Fruit fly (Drosophila melanogaster): ENCODE data around the gene CG42507.

The CG42507 gene

dm6 chr3L:14761837-14762785, 4.3 kb upstream of the CG42507 start, which contains the start of the genes Tsen34 and Mgat4a (continued):
- TF ChIP-seq ewg (GFP tag; optimal IDR thresholded peaks at IDR 0.05) = no peak
- no peak for TF ChIP-seq CG7357 (GFP tag; IDR thresholded peaks at IDR 0.05)
- peak; percentile 77 for TF ChIP-seq gro (GFP tag; optimal IDR thresholded peaks at IDR 0.05)
- TF ChIP-seq Eip74EF (GFP tag; optimal IDR thresholded peaks at IDR 0.05) = no peak
- TF ChIP-seq ttk (GFP tag; IDR thresholded peaks at IDR 0.05) = no peak
- no peak; the same call in 1 of the 2 replicates for TF ChIP-seq CG1024 (GFP tag; IDR thresholded peaks at IDR 0.05)
- no peak for TF ChIP-seq Rx (GFP tag; IDR thresholded peaks at IDR 0.05)
- no peak for TF ChIP-seq CG18262 (tag; optimal IDR thresholded peaks at IDR 0.05)
- no peak for TF ChIP-seq CG5953 (GFP tag; IDR thresholded peaks at IDR 0.05)
- TF ChIP-seq HLHmδ (GFP tag; optimal IDR thresholded peaks at IDR 0.05) = peak; percentile 34
- peak; percentile 58 for TF ChIP-seq CG1792 (GFP tag; optimal IDR thresholded peaks at IDR 0.05)
- TF ChIP-seq CG7987 (GFP tag; optimal IDR thresholded peaks at IDR 0.05) = peak; percentile 71
- TF ChIP-seq Pdp1 (GFP tag; optimal IDR thresholded peaks at IDR 0.05) = peak; percentile 9 to 65
- no peak for TF ChIP-seq maf-S (GFP tag; optimal IDR thresholded peaks at IDR 0.05)
- no peak for TF ChIP-seq CG5180 (GFP tag; optimal IDR thresholded peaks at IDR 0.05)
- TF ChIP-seq pan (optimal IDR thresholded peaks at IDR 0.05) = no peak
- peak in 1 of 2 experiments; percentile 24 for TF ChIP-seq pan (GFP tag; optimal IDR thresholded peaks at IDR 0.05 in 1 of 2, IDR thresholded peaks at IDR 0.05 in 1 of 2)
- peak; percentile 74 for TF ChIP-seq CG6791 (GFP tag; IDR thresholded peaks at IDR 0.05; ENCODE audit: partially characterized antibody)
- TF ChIP-seq fd96Cb (tag; optimal IDR thresholded peaks at IDR 0.05) = no peak
- no peak for TF ChIP-seq CG10654 (GFP tag; optimal IDR thresholded peaks at IDR 0.05)
- no peak for TF ChIP-seq lov (optimal IDR thresholded peaks at IDR 0.05)
- no peak for TF ChIP-seq lov (GFP tag; IDR thresholded peaks at IDR 0.05)
- no peak for TF ChIP-seq CG3065 (GFP tag; optimal IDR thresholded peaks at IDR 0.05)
- no peak for TF ChIP-seq CG16815 (GFP tag; optimal IDR thresholded peaks at IDR 0.05)
- TF ChIP-seq CG15073 (GFP tag; optimal IDR thresholded peaks at IDR 0.05) = no peak
- peak; percentile 1 for TF ChIP-seq CG3163 (GFP tag; optimal IDR thresholded peaks at IDR 0.05)
- TF ChIP-seq da (GFP tag; optimal IDR thresholded peaks at IDR 0.05) = no peak
- peak; percentile 49 for TF ChIP-seq slou (GFP tag; optimal IDR thresholded peaks at IDR 0.05)
- 0 out of 2 replicates have a peak, but pooled peaks have one; percentile 38 for TF ChIP-seq Nf-YA (GFP tag; IDR thresholded peaks at IDR 0.05)
- TF ChIP-seq dm (GFP tag; optimal IDR thresholded peaks at IDR 0.05) = peak; percentile 36
- no peak for TF ChIP-seq CG8765 (GFP tag; IDR thresholded peaks at IDR 0.05)
- TF ChIP-seq z (GFP tag; IDR thresholded peaks at IDR 0.05) = no peak
- no peak for TF ChIP-seq klu (GFP tag; IDR thresholded peaks at IDR 0.05)
- no peak for TF ChIP-seq hkb (optimal IDR thresholded peaks at IDR 0.05)
- TF ChIP-seq hkb (GFP tag; IDR thresholded peaks at IDR 0.05) = 0 out of 2 replicates have a peak, but pooled peaks have one; percentile 28
- no peak for TF ChIP-seq HLH3B (GFP tag; IDR thresholded peaks at IDR 0.05)
- TF ChIP-seq mirr (GFP tag; optimal IDR thresholded peaks at IDR 0.05) = peak; percentile 67
- peak; percentile 72 for TF ChIP-seq sob (GFP tag; IDR thresholded peaks at IDR 0.05)
- no peak for TF ChIP-seq CG32772 (GFP tag; IDR thresholded peaks at IDR 0.05)
- TF ChIP-seq wor (GFP tag; IDR thresholded peaks at IDR 0.05) = no peak
- TF ChIP-seq sim (GFP tag; IDR thresholded peaks at IDR 0.05) = no peak
- TF ChIP-seq CG18599 (GFP tag; optimal IDR thresholded peaks at IDR 0.05) = peak; percentile 82
- TF ChIP-seq CG34376 (GFP tag; optimal IDR thresholded peaks at IDR 0.05) = peak; percentile 67
- TF ChIP-seq prd (optimal IDR thresholded peaks at IDR 0.05) = no peak
- peak; percentile 45; the same call in 2 of the 3 replicates for TF ChIP-seq prd (GFP tag; IDR thresholded peaks at IDR 0.05)
- TF ChIP-seq gsb-n (tag; optimal IDR thresholded peaks at IDR 0.05) = no peak
- TF ChIP-seq dimm (GFP tag; IDR thresholded peaks at IDR 0.05) = no peak
- no peak for TF ChIP-seq Blimp-1 (GFP tag; optimal IDR thresholded peaks at IDR 0.05)
- TF ChIP-seq CG11560 (tag; IDR thresholded peaks at IDR 0.05) = no peak
- TF ChIP-seq Aef1 (GFP tag; IDR thresholded peaks at IDR 0.05) = peak; percentile 42; the same call in 2 of the 3 replicates
